Fruit fly (Drosophila melanogaster): ENCODE data around the gene CG13891.

dm6 chr3L:448050-449039 is 14.6 kb upstream of the CG13891 start:
- TF ChIP-seq insv (optimal IDR thresholded peaks at IDR 0.05) = no peak
- no peak for TF ChIP-seq psq (optimal IDR thresholded peaks at IDR 0.05)

All from Kc167 (cell line).